Fruit fly (Drosophila melanogaster) whole organism, embryonic: ENCODE results near the gene CG13894.

ENCODE experiments used
- B-H1 ChIP-seq: fragments of 200-800 bp; sonication (Bioruptor generic); IDR thresholded peaks from 3 replicates; pipeline ENCODE4 v1.3.6; 2022; ENCODE audit warnings: missing biosample characterization, missing genetic modification characterization
- Blimp-1 ChIP-seq: fragments of 200-800 bp; sonication (Bioruptor generic); optimal IDR thresholded peaks from 3 replicates; lab custom pipeline; 2018; ENCODE audit warnings: missing biosample characterization, missing genetic modification characterization, mild to moderate bottlenecking, moderate library complexity, missing genetic modification reagents
- CG10267 ChIP-seq: fragments of 200-800 bp; sonication (Bioruptor generic); optimal IDR thresholded peaks from 2 replicates; lab custom pipeline; 2018; ENCODE audit warnings: missing biosample characterization, mild to moderate bottlenecking, missing genetic modification characterization, moderate library complexity
- CG10959 ChIP-seq: fragments of 200-800 bp; sonication (Bioruptor generic); IDR thresholded peaks from 2 replicates; pipeline ENCODE4 v1.3.6; 2022; ENCODE audit warnings: missing biosample characterization, missing genetic modification characterization
- CG11093 ChIP-seq: fragments of 200-800 bp; sonication (Bioruptor generic); IDR thresholded peaks from 3 replicates; pipeline ENCODE4 v1.3.6; 2022; ENCODE audit warnings: missing biosample characterization, missing genetic modification characterization
- CG13123 ChIP-seq: fragments of 200-800 bp; sonication (Bioruptor generic); optimal IDR thresholded peaks from 2 replicates; lab custom pipeline; 2016; ENCODE audit warnings: missing biosample characterization, missing genetic modification characterization
- CG14050 ChIP-seq: fragments of 200-800 bp; sonication (Bioruptor generic); IDR thresholded peaks from 3 replicates; pipeline ENCODE4 v1.3.6; 2022; ENCODE audit warnings: missing biosample characterization, missing genetic modification characterization
- CG17361 ChIP-seq: fragments of 200-800 bp; sonication (Bioruptor generic); IDR thresholded peaks from 3 replicates; pipeline ENCODE4 v1.3.6; 2022; ENCODE audit warnings: missing biosample characterization, missing genetic modification characterization
- CG17829 ChIP-seq: fragments of 200-800 bp; optimal IDR thresholded peaks from 2 replicates; lab custom pipeline; 2019; ENCODE audit warnings: missing biosample characterization, mild to moderate bottlenecking, missing genetic modification characterization, moderate library complexity
- CG18476 ChIP-seq: fragments of 200-800 bp; sonication (Bioruptor generic); optimal IDR thresholded peaks from 2 replicates; lab custom pipeline; 2016; ENCODE audit warnings: missing biosample characterization, mild to moderate bottlenecking, missing genetic modification characterization
- CG18764 ChIP-seq: fragments of 200-800 bp; sonication (Bioruptor generic); optimal IDR thresholded peaks from 3 replicates; lab custom pipeline; 2016; ENCODE audit warnings: missing biosample characterization, missing genetic modification characterization
- CG2129 ChIP-seq: fragments of 200-800 bp; sonication (Bioruptor generic); IDR thresholded peaks from 2 replicates; pipeline ENCODE4 v1.3.6; 2022; ENCODE audit warnings: missing biosample characterization, missing genetic modification characterization; ENCODE audit not compliant: partially characterized antibody
- CG2678 ChIP-seq: fragments of 200-800 bp; sonication (Bioruptor generic); optimal IDR thresholded peaks from 3 replicates; lab custom pipeline; 2019; ENCODE audit warnings: missing biosample characterization, mild to moderate bottlenecking, missing genetic modification characterization, moderate library complexity
- CG4282 ChIP-seq: fragments of 200-800 bp; sonication (Bioruptor generic); optimal IDR thresholded peaks from 2 replicates; lab custom pipeline; 2016; ENCODE audit warnings: missing biosample characterization, missing genetic modification characterization
- CG9817 ChIP-seq: fragments of 200-800 bp; sonication (Bioruptor generic); optimal IDR thresholded peaks from 2 replicates; lab custom pipeline; 2018; ENCODE audit warnings: missing biosample characterization, mild to moderate bottlenecking, missing genetic modification characterization, moderate library complexity
- D19A ChIP-seq: fragments of 200-800 bp; optimal IDR thresholded peaks from 3 replicates; lab custom pipeline; 2019; ENCODE audit warnings: missing biosample characterization, mild to moderate bottlenecking, missing genetic modification characterization, moderate library complexity
- Dad ChIP-seq: fragments of 200-800 bp; sonication (Bioruptor generic); optimal IDR thresholded peaks from 3 replicates; lab custom pipeline; 2016; ENCODE audit warnings: missing biosample characterization, missing genetic modification characterization
- H2.0 ChIP-seq: fragments of 200-800 bp; sonication (Bioruptor generic); IDR thresholded peaks from 2 replicates; pipeline ENCODE4 v1.3.6; 2022; ENCODE audit warnings: missing biosample characterization, missing genetic modification characterization
- HLH3B ChIP-seq: fragments of 200-800 bp; sonication (Bioruptor generic); IDR thresholded peaks from 2 replicates; pipeline ENCODE4 v1.3.6; 2022; ENCODE audit warnings: missing biosample characterization, missing genetic modification characterization
- Max ChIP-seq: fragments of 200-800 bp; sonication (Bioruptor generic); optimal IDR thresholded peaks from 2 replicates; lab custom pipeline; 2016; ENCODE audit warnings: missing biosample characterization, mild to moderate bottlenecking, missing genetic modification characterization
- Med ChIP-seq: fragments of 200-800 bp; sonication (Bioruptor generic); peaks from one replicate; lab custom pipeline; 2016; ENCODE audit warnings: missing biosample characterization, missing genetic modification characterization, mild to moderate bottlenecking, inconsistent platforms, moderate library complexity
- Mrtf ChIP-seq: fragments of 200-800 bp; sonication (Bioruptor generic); IDR thresholded peaks from 3 replicates; pipeline ENCODE4 v1.3.6; 2022; ENCODE audit warnings: missing biosample characterization, missing genetic modification characterization
- NC2β ChIP-seq: fragments of 200-800 bp; sonication (Bioruptor generic); optimal IDR thresholded peaks from 2 replicates; lab custom pipeline; 2016; ENCODE audit warnings: missing biosample characterization, missing genetic modification characterization
- Optix ChIP-seq: fragments of 200-800 bp; sonication (Bioruptor generic); IDR thresholded peaks from 3 replicates; pipeline ENCODE4 v1.3.6; 2022; ENCODE audit warnings: missing biosample characterization, missing genetic modification characterization
- Poxn ChIP-seq: fragments of 200-800 bp; sonication (Bioruptor generic); IDR thresholded peaks from 2 replicates; pipeline ENCODE4 v1.3.6; 2022; ENCODE audit warnings: missing biosample characterization, missing genetic modification characterization
- Ravus ChIP-seq: fragments of 200-800 bp; sonication (Bioruptor generic); IDR thresholded peaks from 2 replicates; pipeline ENCODE4 v1.3.6; 2022; ENCODE audit warnings: missing biosample characterization, missing genetic modification characterization
- Scr ChIP-seq: fragments of 200-800 bp; sonication (Bioruptor generic); IDR thresholded peaks from 2 replicates; pipeline ENCODE4 v1.3.6; 2022; ENCODE audit warnings: missing biosample characterization, missing genetic modification characterization; ENCODE audit not compliant: partially characterized antibody
- Sin3A ChIP-seq: fragments of >200 bp; optimal IDR thresholded peaks from 2 replicates; lab custom pipeline; 2018
- Spps ChIP-seq: fragments of 200-800 bp; sonication (Bioruptor generic); optimal IDR thresholded peaks from 2 replicates; lab custom pipeline; 2018; ENCODE audit warnings: missing biosample characterization, mild to moderate bottlenecking, missing genetic modification characterization
- TFAM ChIP-seq: fragments of 200-800 bp; sonication (Bioruptor generic); optimal IDR thresholded peaks from 2 replicates; lab custom pipeline; 2017; ENCODE audit warnings: missing biosample characterization, missing genetic modification characterization, inconsistent platforms
- ac ChIP-seq: fragments of 200-800 bp; sonication (Bioruptor generic); optimal IDR thresholded peaks from 3 replicates; lab custom pipeline; 2017; ENCODE audit warnings: missing biosample characterization, mild to moderate bottlenecking, missing genetic modification characterization
- ato ChIP-seq: fragments of 200-800 bp; sonication (Bioruptor generic); IDR thresholded peaks from 2 replicates; pipeline ENCODE4 v1.3.6; 2022; ENCODE audit warnings: missing biosample characterization, missing genetic modification characterization; ENCODE audit not compliant: partially characterized antibody
- bsh ChIP-seq, 2 experiments: fragments of 200-800 bp; sonication (Bioruptor generic); optimal IDR thresholded peaks; 2 replicates each; lab custom pipeline; 2017 to 2018; ENCODE audit warnings: mild to moderate bottlenecking in 2 of 2, missing biosample characterization in 2 of 2, missing genetic modification characterization in 2 of 2, moderate library complexity in 1 of 2
- cato ChIP-seq: fragments of 200-800 bp; sonication (Bioruptor generic); optimal IDR thresholded peaks from 2 replicates; lab custom pipeline; 2016; ENCODE audit warnings: missing biosample characterization, missing genetic modification characterization, borderline replicate concordance
- dpn ChIP-seq, 2 experiments: fragments of 200-800 bp; sonication (Bioruptor generic); optimal IDR thresholded peaks; 3 replicates each; lab custom pipeline; 2016; ENCODE audit warnings: missing biosample characterization in 2 of 2, missing genetic modification characterization in 2 of 2
- ems ChIP-seq: fragments of 200-800 bp; sonication (Bioruptor generic); optimal IDR thresholded peaks from 3 replicates; lab custom pipeline; 2016; ENCODE audit warnings: missing biosample characterization, missing genetic modification characterization
- jumu ChIP-seq: fragments of 200-800 bp; sonication (Bioruptor generic); optimal IDR thresholded peaks from 3 replicates; lab custom pipeline; 2016; ENCODE audit warnings: missing biosample characterization, missing genetic modification characterization
- kni ChIP-seq: fragments of 200-800 bp; sonication (Bioruptor generic); optimal IDR thresholded peaks from 3 replicates; lab custom pipeline; 2017; ENCODE audit warnings: mild to moderate bottlenecking, missing biosample characterization, missing genetic modification reagents, missing genetic modification characterization
- lola ChIP-seq, 3 experiments: fragments of >200 bp in 2 of 3; fragments of 200-800 bp in 1 of 3; sonication (Bioruptor generic) in 1 of 3; optimal IDR thresholded peaks; 2 replicates each; lab custom pipeline; 2017 to 2019; ENCODE audit warnings: missing biosample characterization in 3 of 3, missing genetic modification characterization in 3 of 3, mild to moderate bottlenecking in 1 of 3, moderate library complexity in 1 of 3
- lov ChIP-seq, 2 experiments: fragments of 200-800 bp in 1 of 2; fragments of >200 bp in 1 of 2; sonication (Bioruptor generic) in 1 of 2; IDR thresholded peaks in 1 of 2; optimal IDR thresholded peaks in 1 of 2; 2 replicates in 1 of 2; 3 replicates in 1 of 2; pipeline versions ENCODE4 v1.3.6 to Lab custom; 2017 to 2022; ENCODE audit warnings: missing biosample characterization in 1 of 2, missing genetic modification characterization in 1 of 2
- luna ChIP-seq: fragments of 200-800 bp; sonication (Bioruptor generic); optimal IDR thresholded peaks from 2 replicates; lab custom pipeline; 2016; ENCODE audit warnings: missing biosample characterization, missing genetic modification characterization
- nau ChIP-seq: fragments of 200-800 bp; sonication (Bioruptor generic); optimal IDR thresholded peaks from 3 replicates; lab custom pipeline; 2017; ENCODE audit warnings: missing biosample characterization, mild to moderate bottlenecking, missing genetic modification characterization, missing genetic modification reagents
- onecut ChIP-seq: fragments of 200-800 bp; sonication (Bioruptor generic); IDR thresholded peaks from 2 replicates; pipeline ENCODE4 v1.3.6; 2022; ENCODE audit warnings: missing biosample characterization, missing genetic modification characterization
- otp ChIP-seq: fragments of 200-800 bp; sonication (Bioruptor generic); IDR thresholded peaks from 3 replicates; pipeline ENCODE4, ENCODE4 v1.3.6; 2022; ENCODE audit warnings: missing biosample characterization, missing genetic modification characterization
- pfk ChIP-seq: fragments of 200-800 bp; sonication (Bioruptor generic); optimal IDR thresholded peaks from 2 replicates; lab custom pipeline; 2018; ENCODE audit warnings: missing biosample characterization, mild to moderate bottlenecking, missing genetic modification characterization, moderate library complexity
- so ChIP-seq: fragments of 200-800 bp; sonication (Bioruptor generic); IDR thresholded peaks from 3 replicates; pipeline ENCODE4 v1.3.6; 2022; ENCODE audit warnings: missing biosample characterization, missing genetic modification characterization
- sqz ChIP-seq: fragments of 200-800 bp; sonication (Bioruptor generic); optimal IDR thresholded peaks from 3 replicates; lab custom pipeline; 2018; ENCODE audit warnings: missing biosample characterization, mild to moderate bottlenecking, missing genetic modification characterization
- toy ChIP-seq: fragments of 200-800 bp; sonication (Bioruptor generic); IDR thresholded peaks from 2 replicates; pipeline ENCODE4 v1.3.6; 2022; ENCODE audit warnings: missing biosample characterization, missing genetic modification characterization

The CG13894 gene

DNA sequence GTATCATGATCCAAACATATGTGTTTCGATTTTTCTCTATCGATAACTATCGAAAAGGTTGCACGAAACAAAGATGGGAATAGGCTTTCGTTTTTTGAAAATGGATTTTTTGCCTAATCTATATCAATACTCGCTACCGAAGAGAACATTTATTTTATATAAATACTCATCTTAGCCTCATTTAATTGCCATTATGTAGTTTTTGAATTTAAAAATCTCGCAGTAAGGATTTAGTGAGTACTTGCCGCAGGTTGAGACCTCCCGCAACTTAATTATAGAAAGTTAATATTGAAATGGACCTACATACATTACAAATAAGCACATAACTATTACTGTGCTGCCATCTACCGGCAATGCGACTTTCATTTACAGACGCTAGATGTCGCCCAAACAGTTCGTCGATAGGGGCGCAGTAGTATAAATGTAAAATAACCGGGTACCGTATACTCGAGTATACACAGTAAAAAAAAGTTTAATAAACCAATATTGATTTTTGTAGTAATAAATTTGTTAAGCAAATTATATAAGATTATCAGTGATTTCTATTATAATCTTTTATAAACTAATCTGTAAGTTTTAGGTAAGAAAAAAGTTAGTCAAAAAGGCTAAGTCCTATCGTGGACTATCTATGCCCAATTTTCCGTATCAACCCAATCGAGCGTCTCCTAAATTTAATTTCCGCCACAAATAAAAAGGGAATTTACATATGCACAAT is 13.1 kb upstream of the CG13894 start, which contains the start of gene CG13896 (continued):
- TF ChIP-seq kni (GFP tag; lab: Kevin White, UChicago) (peak; percentile 74), otp (GFP tag; lab: Robert Waterston, UW) (peak; percentile 81; the same call in 2 of the 3 replicates), pfk (GFP tag; lab: Kevin White, UChicago) (peak; percentile 41), Mrtf (GFP tag; lab: Robert Waterston, UW) (peak; percentile 93), CG14050 (GFP tag; lab: Robert Waterston, UW) (peak; percentile 54), cato (GFP tag; lab: Kevin White, UChicago) (peak; percentile 76), CG11093 (GFP tag; lab: Robert Waterston, UW) (peak; percentile 57; the same call in 1 of the 3 replicates), NC2β (peak; percentile 91), B-H1 (GFP tag; lab: Robert Waterston, UW) (peak; percentile 47; the same call in 1 of the 3 replicates), CG13123 (GFP tag; lab: Kevin White, UChicago) (peak; percentile 78), sqz (GFP tag; lab: Kevin White, UChicago) (peak; percentile 44), Max (GFP tag; lab: Kevin White, UChicago) (peak; percentile 72), Blimp-1 (GFP tag; lab: Kevin White, UChicago) (peak; percentile 78), H2.0 (peak; percentile 69), CG18764 (GFP tag; lab: Kevin White, UChicago) (peak; percentile 83), HLH3B (GFP tag; lab: Robert Waterston, UW) (peak; percentile 69), bsh (GFP tag; optimal IDR thresholded peaks at IDR 0.05; lab: Kevin White, UChicago) (peak; percentile 17 to 79), toy (GFP tag; lab: Robert Waterston, UW) (peak; percentile 24; the same call in 1 of the 2 replicates), onecut (GFP tag; lab: Robert Waterston, UW) (peak; percentile 83), nau (GFP tag; lab: Kevin White, UChicago) (peak; percentile 42), Spps (tag; lab: Kevin White, UChicago) (peak; percentile 64), Scr (GFP tag; lab: Robert Waterston, UW) (peak; percentile 79), CG2129 (peak; percentile 60), Sin3A (lab: Kevin White, UChicago) (no peak), luna (GFP tag; lab: Kevin White, UChicago) (peak; percentile 71), ems (GFP tag; lab: Kevin White, UChicago) (peak; percentile 78), Ravus (peak; percentile 42), TFAM (peak; percentile 22), Med (GFP tag; lab: Kevin White, UChicago) (peak; percentile 99), Poxn (GFP tag; lab: Robert Waterston, UW) (0 out of 2 replicates have a peak, but pooled peaks have one; percentile 28), ato (GFP tag; lab: Robert Waterston, UW) (no peak), lola (GFP tag; optimal IDR thresholded peaks at IDR 0.05; lab: Kevin White, UChicago) (peak in 1 of 3 experiments; percentile 49), CG9817 (peak; percentile 93), D19A (peak; percentile 73), CG17829 (tag; lab: Kevin White, UChicago) (peak; percentile 88), lov (optimal IDR thresholded peaks at IDR 0.05; lab: Kevin White, UChicago) (no peak), lov (GFP tag; IDR thresholded peaks at IDR 0.05; lab: Robert Waterston, UW) (peak; percentile 72; the same call in 1 of the 3 replicates), so (GFP tag; lab: Robert Waterston, UW) (peak; percentile 69; the same call in 2 of the 3 replicates), Dad (GFP tag; lab: Kevin White, UChicago) (peak; percentile 80), CG18476 (GFP tag; lab: Kevin White, UChicago) (peak; percentile 71), CG17361 (GFP tag; lab: Robert Waterston, UW) (peak; percentile 82), CG10267 (peak; percentile 83), Optix (GFP tag; lab: Robert Waterston, UW) (peak; percentile 79), CG2678 (peak; percentile 73), dpn (GFP tag; optimal IDR thresholded peaks at IDR 0.05; lab: Kevin White, UChicago) (peak; percentile 92 to 93), ac (GFP tag; lab: Kevin White, UChicago) (peak; percentile 50), CG10959 (GFP tag; lab: Robert Waterston, UW) (peak; percentile 67), jumu (GFP tag; lab: Kevin White, UChicago) (peak; percentile 86), CG4282 (GFP tag; lab: Kevin White, UChicago) (peak; percentile 83)
